Comparison of ENCODE assay signal across 2 worm cellular contexts in the genomic region with DNA sequence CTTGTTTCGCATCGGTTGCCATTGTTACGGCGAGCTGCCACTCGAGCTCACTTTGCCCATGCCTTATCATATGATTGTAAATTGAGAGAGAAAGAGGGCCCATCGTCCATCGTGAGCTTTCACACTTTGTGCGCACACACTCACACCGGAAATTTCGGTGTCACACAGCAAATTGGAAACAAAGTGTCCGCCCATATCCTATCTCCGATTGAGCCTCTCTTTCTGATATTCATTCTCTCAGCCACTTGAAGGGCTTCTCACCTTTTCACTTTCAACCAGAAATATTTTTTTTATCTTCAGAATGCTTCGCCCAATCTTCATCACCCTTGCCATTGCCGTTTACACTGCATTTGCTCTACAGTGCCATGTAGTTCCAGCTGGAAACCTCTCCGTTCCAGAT.
TF ChIP-seq lines count a peak whose summit lies in the region.

A gene (plus strand): TSS at position 301 of the 400 bp plus-strand sequence.

TF ChIP-seq in whole organism, L1 larva, 84 proteins besides CTCF, POLR2A, EP300 and RAD21:
- TF ChIP-seq lin-39 (tag; optimal IDR thresholded peaks at IDR 0.05; lab: Kevin White, UChicago) = no peak
- TF ChIP-seq ceh-88 (GFP tag; IDR thresholded peaks at IDR 0.05; lab: Robert Waterston, UW) = no peak
- no peak for TF ChIP-seq blmp-1 (tag; optimal IDR thresholded peaks at IDR 0.05; lab: Kevin White, UChicago)
- TF ChIP-seq mab-9 (GFP tag; IDR thresholded peaks at IDR 0.05; lab: Robert Waterston, UW) = no peak
- peak; percentile 16 for TF ChIP-seq nhr-71 (tag; optimal IDR thresholded peaks at IDR 0.05; lab: Kevin White, UChicago)
- TF ChIP-seq lin-13 (GFP tag; optimal IDR thresholded peaks at IDR 0.05; lab: Kevin White, UChicago) = no peak
- no peak for TF ChIP-seq jun-1 (tag; optimal IDR thresholded peaks at IDR 0.05; lab: Kevin White, UChicago)
- no peak for TF ChIP-seq ets-5 (GFP tag; IDR thresholded peaks at IDR 0.05; lab: Robert Waterston, UW)
- TF ChIP-seq tbx-2 (tag; optimal IDR thresholded peaks at IDR 0.05; lab: Kevin White, UChicago) = no peak
- peak; percentile 64 for TF ChIP-seq fkh-8 (tag; optimal IDR thresholded peaks at IDR 0.05; lab: Kevin White, UChicago)
- no peak for TF ChIP-seq ceh-90 (tag; optimal IDR thresholded peaks at IDR 0.05; lab: Kevin White, UChicago)
- TF ChIP-seq ceh-82 (tag; optimal IDR thresholded peaks at IDR 0.05; lab: Kevin White, UChicago) = no peak
- no peak for TF ChIP-seq mef-2 (tag; optimal IDR thresholded peaks at IDR 0.05; lab: Kevin White, UChicago)
- TF ChIP-seq nhr-77 (tag; optimal IDR thresholded peaks at IDR 0.05; lab: Kevin White, UChicago) = no peak
- no peak for TF ChIP-seq grh-1 (GFP tag; IDR thresholded peaks at IDR 0.05; lab: Robert Waterston, UW)
- no peak for TF ChIP-seq zag-1 (tag; optimal IDR thresholded peaks at IDR 0.05; lab: Kevin White, UChicago)
- TF ChIP-seq C04F5.9 (tag; optimal IDR thresholded peaks at IDR 0.05; lab: Kevin White, UChicago) = no peak
- peak; percentile 31 for TF ChIP-seq pax-3 (tag; optimal IDR thresholded peaks at IDR 0.05; lab: Kevin White, UChicago)
- no peak for TF ChIP-seq swsn-7 (tag; optimal IDR thresholded peaks at IDR 0.05; lab: Kevin White, UChicago)
- TF ChIP-seq C16A3.4 (tag; optimal IDR thresholded peaks at IDR 0.05; lab: Kevin White, UChicago) = no peak
- TF ChIP-seq alr-1 (tag; optimal IDR thresholded peaks at IDR 0.05; lab: Kevin White, UChicago; ENCODE audit: borderline replicate concordance) = no peak
- TF ChIP-seq efl-1 (optimal IDR thresholded peaks at IDR 0.05; lab: Kevin White, UChicago) = no peak
- TF ChIP-seq efl-1 (GFP tag; optimal IDR thresholded peaks at IDR 0.05 in 1 of 2; lab: Kevin White, UChicago) = no peak
- no peak for TF ChIP-seq skn-1 (tag; optimal IDR thresholded peaks at IDR 0.05; lab: Kevin White, UChicago)

TF ChIP-seq in whole organism, L2 larva, 48 proteins besides CTCF, POLR2A, EP300 and RAD21:
- no peak for TF ChIP-seq ztf-11 (tag; optimal IDR thresholded peaks at IDR 0.05; lab: Kevin White, UChicago)
- TF ChIP-seq lin-11 (tag; optimal IDR thresholded peaks at IDR 0.05; lab: Kevin White, UChicago) = peak; percentile 39
- TF ChIP-seq ceh-16 (tag; optimal IDR thresholded peaks at IDR 0.05; lab: Kevin White, UChicago) = no peak
